Fruit fly (Drosophila melanogaster): ENCODE results near the gene MICU1.

Gene MICU1

dm6 chr2L:7216272-7216671 lies 34.2 kb downstream of the MICU1 start (continued):
- TF ChIP-seq hb (GFP tag; IDR thresholded peaks at IDR 0.05; ENCODE audit: partially characterized antibody) (no peak), run (tag; optimal IDR thresholded peaks at IDR 0.05) (peak; percentile 4), Med (GFP tag) (peak; percentile 1), lmd (GFP tag; IDR thresholded peaks at IDR 0.05) (no peak), ssp (GFP tag; IDR thresholded peaks at IDR 0.05) (no peak), sug (tag; optimal IDR thresholded peaks at IDR 0.05) (peak; percentile 22), gce (GFP tag; IDR thresholded peaks at IDR 0.05) (no peak), ems (GFP tag; optimal IDR thresholded peaks at IDR 0.05) (no peak), CG12744 (GFP tag; optimal IDR thresholded peaks at IDR 0.05) (no peak), mirr (GFP tag; optimal IDR thresholded peaks at IDR 0.05) (peak; percentile 77), CG15514 (GFP tag; optimal IDR thresholded peaks at IDR 0.05) (peak; percentile 3), CG6765 (GFP tag; optimal IDR thresholded peaks at IDR 0.05) (no peak), ase (GFP tag; IDR thresholded peaks at IDR 0.05) (no peak), grn (GFP tag; optimal IDR thresholded peaks at IDR 0.05) (peak; percentile 4), exex (tag; optimal IDR thresholded peaks at IDR 0.05) (peak; percentile 90), Ets65A (GFP tag) (no peak), Fer3 (tag; optimal IDR thresholded peaks at IDR 0.05) (no peak), CG43689 (GFP tag; IDR thresholded peaks at IDR 0.05) (no peak), CG3281 (GFP tag; optimal IDR thresholded peaks at IDR 0.05) (no peak), ATbp (GFP tag; optimal IDR thresholded peaks at IDR 0.05) (no peak)

DNA sequence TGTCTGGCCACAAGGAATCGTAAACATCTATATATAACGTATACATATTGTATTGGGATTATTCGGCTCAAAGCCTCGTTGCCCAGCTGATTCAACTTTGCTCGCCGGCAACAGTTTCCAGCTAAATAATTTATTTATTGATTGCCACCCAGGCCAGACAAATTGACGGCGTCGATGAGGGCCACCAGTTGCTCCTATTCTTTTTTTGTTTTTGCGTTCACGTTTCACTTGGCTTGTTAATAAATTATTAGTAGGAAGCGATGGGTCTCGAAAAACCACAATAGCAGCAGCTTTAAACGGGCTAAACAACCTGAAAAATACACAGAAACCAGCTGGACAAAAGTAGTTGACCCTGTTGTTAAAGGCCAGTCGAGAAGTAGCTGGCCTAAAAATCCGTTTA lies 35.0 kb downstream of the MICU1 start:
- TF ChIP-seq Eip74EF (GFP tag; optimal IDR thresholded peaks at IDR 0.05): peak in 1 of 2 experiments; percentile 73
- peak; percentile 48 for TF ChIP-seq CG13296 (GFP tag; optimal IDR thresholded peaks at IDR 0.05)
- no peak for TF ChIP-seq CG8290 (GFP tag; optimal IDR thresholded peaks at IDR 0.05)
- TF ChIP-seq CG8290 (tag; optimal IDR thresholded peaks at IDR 0.05): peak in 1 of 2 experiments; percentile 4
- TF ChIP-seq Med (GFP tag): peak; percentile 77
- peak; percentile 31 for TF ChIP-seq sd (tag; optimal IDR thresholded peaks at IDR 0.05)
- TF ChIP-seq CG12769 (tag; optimal IDR thresholded peaks at IDR 0.05): peak; percentile 47
- TF ChIP-seq MBD-R2 (GFP tag; IDR thresholded peaks at IDR 0.05): 0 out of 2 replicates have a peak, but pooled peaks have one; percentile 14
- TF ChIP-seq dmrt99B (tag; optimal IDR thresholded peaks at IDR 0.05): no peak
- peak; percentile 42 for TF ChIP-seq CG10543 (GFP tag; optimal IDR thresholded peaks at IDR 0.05)
- no peak for TF ChIP-seq fru (optimal IDR thresholded peaks at IDR 0.05)
- TF ChIP-seq cwo (GFP tag; optimal IDR thresholded peaks at IDR 0.05): peak; percentile 25
- peak; percentile 72; the same call in 1 of the 4 replicates for TF ChIP-seq chinmo (GFP tag; IDR thresholded peaks at IDR 0.05; ENCODE audit: partially characterized antibody)
- TF ChIP-seq abd-A (tag; optimal IDR thresholded peaks at IDR 0.05): peak; percentile 49
- no peak for TF ChIP-seq pros (GFP tag; optimal IDR thresholded peaks at IDR 0.05)
- peak; percentile 3 for TF ChIP-seq CG3281 (GFP tag; optimal IDR thresholded peaks at IDR 0.05)
- no peak for TF ChIP-seq CG6254 (GFP tag; optimal IDR thresholded peaks at IDR 0.05)
- peak; percentile 5 for TF ChIP-seq odd (GFP tag; optimal IDR thresholded peaks at IDR 0.05)
- TF ChIP-seq Dek (tag; optimal IDR thresholded peaks at IDR 0.05): no peak
- peak; percentile 46 for TF ChIP-seq CG18599 (GFP tag; optimal IDR thresholded peaks at IDR 0.05)
- peak; percentile 29 for TF ChIP-seq kah (GFP tag; optimal IDR thresholded peaks at IDR 0.05)
- peak; percentile 15 for TF ChIP-seq CG17568 (GFP tag; optimal IDR thresholded peaks at IDR 0.05)
- peak; percentile 51 for TF ChIP-seq scrt (GFP tag; optimal IDR thresholded peaks at IDR 0.05)
- peak; percentile 31 for TF ChIP-seq mirr (GFP tag; optimal IDR thresholded peaks at IDR 0.05)
- TF ChIP-seq CG15073 (GFP tag; optimal IDR thresholded peaks at IDR 0.05): no peak
- TF ChIP-seq CG13894 (tag; optimal IDR thresholded peaks at IDR 0.05): peak; percentile 69
- peak; percentile 23; the same call in 1 of the 2 replicates for TF ChIP-seq CG14014 (GFP tag; IDR thresholded peaks at IDR 0.05)
- peak; percentile 32 for TF ChIP-seq CG15514 (GFP tag; optimal IDR thresholded peaks at IDR 0.05)
- TF ChIP-seq lab (GFP tag; optimal IDR thresholded peaks at IDR 0.05): peak; percentile 30
